Fruit fly (Drosophila melanogaster) whole organism, embryonic: ENCODE measurements around the gene dib.
A peak's percentile ranks its signal among the peaks of the same experiment; 100 is the strongest.

Source experiments
- Antp ChIP-seq: fragments of 200-800 bp; sonication (Bioruptor generic); optimal IDR thresholded peaks from 3 replicates; lab custom pipeline; 2016; ENCODE audit warnings: missing biosample characterization, missing genetic modification characterization
- BtbVII ChIP-seq: fragments of 200-800 bp; sonication (Bioruptor generic); optimal IDR thresholded peaks from 3 replicates; lab custom pipeline; 2017; ENCODE audit warnings: missing biosample characterization, mild to moderate bottlenecking, missing genetic modification characterization
- CG10321 ChIP-seq: fragments of 200-800 bp; sonication (Bioruptor generic); IDR thresholded peaks from 2 replicates; pipeline ENCODE4 v1.3.6; 2022; ENCODE audit warnings: missing biosample characterization, missing genetic modification characterization
- CG10366 ChIP-seq: fragments of 200-800 bp; sonication (Bioruptor generic); IDR thresholded peaks from 2 replicates; pipeline ENCODE4 v1.3.6; 2022; ENCODE audit warnings: missing biosample characterization, missing genetic modification characterization
- CG10431 ChIP-seq: fragments of 200-800 bp; sonication (Bioruptor generic); optimal IDR thresholded peaks from 3 replicates; lab custom pipeline; 2018; ENCODE audit warnings: missing biosample characterization, mild to moderate bottlenecking, missing genetic modification characterization
- CG10959 ChIP-seq: fragments of 200-800 bp; sonication (Bioruptor generic); IDR thresholded peaks from 2 replicates; pipeline ENCODE4 v1.3.6; 2022; ENCODE audit warnings: missing biosample characterization, missing genetic modification characterization
- CG11695 ChIP-seq: fragments of 200-800 bp; sonication (Bioruptor generic); IDR thresholded peaks from 3 replicates; pipeline ENCODE4 v1.3.6; 2022; ENCODE audit warnings: missing biosample characterization, missing genetic modification characterization
- CG12104 ChIP-seq: fragments of 200-800 bp; sonication (Bioruptor generic); optimal IDR thresholded peaks from 3 replicates; lab custom pipeline; 2016; ENCODE audit warnings: missing biosample characterization, missing genetic modification characterization
- CG12659 ChIP-seq: fragments of 200-800 bp; sonication (Bioruptor generic); optimal IDR thresholded peaks from 3 replicates; lab custom pipeline; 2017; ENCODE audit warnings: mild to moderate bottlenecking, missing biosample characterization, missing genetic modification reagents, missing genetic modification characterization
- CG13296 ChIP-seq: fragments of 200-800 bp; sonication (Bioruptor generic); optimal IDR thresholded peaks from 3 replicates; lab custom pipeline; 2018; ENCODE audit warnings: missing biosample characterization, mild to moderate bottlenecking, missing genetic modification characterization
- CG15011 ChIP-seq: fragments of 200-800 bp; sonication (Bioruptor generic); optimal IDR thresholded peaks from 3 replicates; lab custom pipeline; 2018; ENCODE audit warnings: missing biosample characterization, mild to moderate bottlenecking, missing genetic modification characterization
- CG15269 ChIP-seq: fragments of 200-800 bp; sonication (Bioruptor generic); optimal IDR thresholded peaks from 2 replicates; lab custom pipeline; 2018; ENCODE audit warnings: missing biosample characterization, mild to moderate bottlenecking, missing genetic modification characterization, moderate library complexity
- CG15601 ChIP-seq: fragments of 200-800 bp; sonication (Bioruptor generic); optimal IDR thresholded peaks from 3 replicates; lab custom pipeline; 2019; ENCODE audit warnings: missing biosample characterization, mild to moderate bottlenecking, missing genetic modification characterization, moderate library complexity
- CG17359 ChIP-seq: fragments of 200-800 bp; sonication (Bioruptor generic); optimal IDR thresholded peaks from 3 replicates; lab custom pipeline; 2018; ENCODE audit warnings: missing biosample characterization, mild to moderate bottlenecking, missing genetic modification characterization, moderate library complexity
- CG18619 ChIP-seq: fragments of 200-800 bp; sonication (Bioruptor generic); optimal IDR thresholded peaks from 3 replicates; lab custom pipeline; 2017; ENCODE audit warnings: missing biosample characterization, mild to moderate bottlenecking, missing genetic modification characterization
- CG2120 ChIP-seq: fragments of 200-800 bp; sonication (Bioruptor generic); optimal IDR thresholded peaks from 3 replicates; lab custom pipeline; 2016; ENCODE audit warnings: missing biosample characterization, missing genetic modification characterization
- CG31365 ChIP-seq: fragments of 200-800 bp; sonication (Bioruptor generic); optimal IDR thresholded peaks from 2 replicates; lab custom pipeline; 2018; ENCODE audit warnings: missing biosample characterization, mild to moderate bottlenecking, missing genetic modification characterization
- CG33557 ChIP-seq: fragments of 200-800 bp; sonication (Bioruptor generic); optimal IDR thresholded peaks from 2 replicates; lab custom pipeline; 2019; ENCODE audit warnings: missing biosample characterization, mild to moderate bottlenecking, missing genetic modification characterization, moderate library complexity
- CG3407 ChIP-seq: fragments of 200-800 bp; sonication (Bioruptor generic); optimal IDR thresholded peaks from 2 replicates; lab custom pipeline; 2018; ENCODE audit warnings: missing biosample characterization, mild to moderate bottlenecking, missing genetic modification characterization
- CG6813 ChIP-seq: fragments of 200-800 bp; sonication (Bioruptor generic); optimal IDR thresholded peaks from 2 replicates; lab custom pipeline; 2017; ENCODE audit warnings: missing biosample characterization, missing genetic modification characterization, mild to moderate bottlenecking, moderate library complexity, missing genetic modification reagents
- CG8089 ChIP-seq: fragments of 200-800 bp; sonication (Bioruptor generic); optimal IDR thresholded peaks from 3 replicates; lab custom pipeline; 2016; ENCODE audit warnings: missing biosample characterization, missing genetic modification characterization
- CHES-1-like ChIP-seq: fragments of 200-800 bp; sonication (Bioruptor generic); optimal IDR thresholded peaks from 2 replicates; lab custom pipeline; 2016; ENCODE audit warnings: missing biosample characterization, missing genetic modification characterization
- HHEX ChIP-seq: fragments of 200-800 bp; sonication (Bioruptor generic); optimal IDR thresholded peaks from 3 replicates; lab custom pipeline; 2017; ENCODE audit warnings: missing biosample characterization, mild to moderate bottlenecking, missing genetic modification characterization, missing genetic modification reagents
- HLH4C ChIP-seq: fragments of 200-800 bp; sonication (Bioruptor generic); IDR thresholded peaks from 3 replicates; pipeline ENCODE4 v1.3.6; 2022; ENCODE audit warnings: missing biosample characterization, missing genetic modification characterization; ENCODE audit not compliant: partially characterized antibody
- HLH54F ChIP-seq: fragments of 200-800 bp; sonication (Bioruptor generic); optimal IDR thresholded peaks from 3 replicates; lab custom pipeline; 2016; ENCODE audit warnings: missing biosample characterization, missing genetic modification characterization
- Hr3 ChIP-seq: fragments of 200-800 bp; sonication (Bioruptor generic); optimal IDR thresholded peaks from 3 replicates; lab custom pipeline; 2016; ENCODE audit warnings: missing biosample characterization, missing genetic modification characterization
- Jarid2 ChIP-seq: fragments of 200-800 bp; sonication (Bioruptor generic); optimal IDR thresholded peaks from 3 replicates; lab custom pipeline; 2017; ENCODE audit warnings: mild to moderate bottlenecking, missing biosample characterization, missing genetic modification reagents, missing genetic modification characterization
- Lpt ChIP-seq: fragments of >200 bp; optimal IDR thresholded peaks from 2 replicates; lab custom pipeline; 2018; ENCODE audit warnings: missing biosample characterization, missing genetic modification characterization
- Mad ChIP-seq: fragments of 200-800 bp; sonication (Bioruptor generic); optimal IDR thresholded peaks from 2 replicates; lab custom pipeline; 2016; ENCODE audit warnings: missing biosample characterization, missing genetic modification characterization
- Oli ChIP-seq: fragments of 200-800 bp; sonication (Bioruptor generic); optimal IDR thresholded peaks from 2 replicates; lab custom pipeline; 2018; ENCODE audit warnings: missing biosample characterization, mild to moderate bottlenecking, missing genetic modification characterization, moderate library complexity
- Ravus ChIP-seq: fragments of 200-800 bp; sonication (Bioruptor generic); IDR thresholded peaks from 2 replicates; pipeline ENCODE4 v1.3.6; 2022; ENCODE audit warnings: missing biosample characterization, missing genetic modification characterization
- Rfx ChIP-seq: fragments of 200-800 bp; sonication (Bioruptor generic); IDR thresholded peaks from 2 replicates; pipeline ENCODE4 v1.3.6; 2022; ENCODE audit warnings: missing biosample characterization, missing genetic modification characterization
- TFAM ChIP-seq: fragments of 200-800 bp; sonication (Bioruptor generic); optimal IDR thresholded peaks from 2 replicates; lab custom pipeline; 2017; ENCODE audit warnings: missing biosample characterization, missing genetic modification characterization, inconsistent platforms
- Tbp ChIP-seq: fragments of >200 bp; optimal IDR thresholded peaks from 2 replicates; lab custom pipeline; 2018; ENCODE audit warnings: missing biosample characterization, missing genetic modification characterization
- bbx ChIP-seq: fragments of 200-800 bp; sonication (Bioruptor generic); IDR thresholded peaks from 2 replicates; pipeline ENCODE4 v1.3.6; 2022; ENCODE audit warnings: missing biosample characterization, missing genetic modification characterization; ENCODE audit not compliant: partially characterized antibody
- btn ChIP-seq: fragments of 200-800 bp; sonication (Bioruptor generic); optimal IDR thresholded peaks from 2 replicates; lab custom pipeline; 2016; ENCODE audit warnings: missing biosample characterization, missing genetic modification characterization
- chif ChIP-seq, 2 experiments: fragments of 200-800 bp; sonication (Bioruptor generic); optimal IDR thresholded peaks; 3 replicates each; lab custom pipeline; 2016; ENCODE audit warnings: missing biosample characterization in 2 of 2, missing genetic modification characterization in 2 of 2
- fd3F ChIP-seq: fragments of 200-800 bp; sonication (Bioruptor generic); optimal IDR thresholded peaks from 2 replicates; lab custom pipeline; 2018; ENCODE audit warnings: missing biosample characterization, mild to moderate bottlenecking, missing genetic modification characterization, moderate library complexity
- gfzf ChIP-seq: fragments of 200-800 bp; sonication (Bioruptor generic); optimal IDR thresholded peaks from 2 replicates; lab custom pipeline; 2016; ENCODE audit warnings: missing biosample characterization, mild to moderate bottlenecking, missing genetic modification characterization, moderate library complexity
- gsb ChIP-seq: fragments of 200-800 bp; sonication (Bioruptor generic); IDR thresholded peaks from 2 replicates; pipeline ENCODE4 v1.3.6; 2022; ENCODE audit warnings: missing biosample characterization, missing genetic modification characterization
- inv ChIP-seq: fragments of 200-800 bp; sonication (Bioruptor generic); IDR thresholded peaks from 2 replicates; pipeline ENCODE4 v1.3.6; 2022; ENCODE audit warnings: missing biosample characterization, missing genetic modification characterization; ENCODE audit not compliant: partially characterized antibody
- nerfin-1 ChIP-seq: fragments of 200-800 bp; sonication (Bioruptor generic); optimal IDR thresholded peaks from 3 replicates; lab custom pipeline; 2019; ENCODE audit warnings: missing biosample characterization, mild to moderate bottlenecking, missing genetic modification characterization, moderate library complexity
- otp ChIP-seq: fragments of 200-800 bp; sonication (Bioruptor generic); IDR thresholded peaks from 3 replicates; pipeline ENCODE4, ENCODE4 v1.3.6; 2022; ENCODE audit warnings: missing biosample characterization, missing genetic modification characterization
- salm ChIP-seq: fragments of 200-800 bp; sonication (Bioruptor generic); optimal IDR thresholded peaks from 2 replicates; lab custom pipeline; 2018; ENCODE audit warnings: missing biosample characterization, mild to moderate bottlenecking, missing genetic modification characterization
- stwl ChIP-seq: fragments of 200-800 bp; sonication (Bioruptor generic); optimal IDR thresholded peaks from 3 replicates; lab custom pipeline; 2018; ENCODE audit warnings: missing biosample characterization, mild to moderate bottlenecking, missing genetic modification characterization, moderate library complexity
- tio ChIP-seq: fragments of 200-800 bp; sonication (Bioruptor generic); optimal IDR thresholded peaks from 2 replicates; lab custom pipeline; 2017; ENCODE audit warnings: missing biosample characterization, missing genetic modification characterization, inconsistent platforms
- unpg ChIP-seq: fragments of 200-800 bp; sonication (Bioruptor generic); optimal IDR thresholded peaks from 3 replicates; lab custom pipeline; 2018; ENCODE audit warnings: missing biosample characterization, mild to moderate bottlenecking, missing genetic modification characterization, moderate library complexity
- vfl ChIP-seq: fragments of 200-800 bp; sonication (Bioruptor generic); optimal IDR thresholded peaks from 2 replicates; lab custom pipeline; 2016; ENCODE audit warnings: missing biosample characterization, missing genetic modification characterization
- wdn ChIP-seq: fragments of 200-800 bp; sonication (Bioruptor generic); IDR thresholded peaks from 2 replicates; pipeline ENCODE4 v1.3.6; 2022; ENCODE audit warnings: missing biosample characterization, missing genetic modification characterization

Gene dib

dm6 chr3L:4025738-4026505 lies 36.2 kb upstream of the dib start, which contains the start of gene CG11594 (continued):
- TF ChIP-seq inv (GFP tag; lab: Robert Waterston, UW) (no peak), Oli (tag; lab: Kevin White, UChicago) (no peak), CG11695 (GFP tag; lab: Robert Waterston, UW) (0 out of 3 replicates have a peak, but pooled peaks have one; percentile 23), HLH4C (GFP tag; lab: Robert Waterston, UW) (no peak), CG10959 (GFP tag; lab: Robert Waterston, UW) (no peak), wdn (GFP tag; lab: Robert Waterston, UW) (no peak), Antp (GFP tag; lab: Kevin White, UChicago) (no peak), CG31365 (no peak), CG33557 (no peak), CG15269 (tag; lab: Kevin White, UChicago) (peak; percentile 39), vfl (GFP tag; lab: Kevin White, UChicago) (no peak), tio (GFP tag; lab: Kevin White, UChicago) (no peak), CHES-1-like (no peak), Rfx (GFP tag; lab: Robert Waterston, UW) (peak; percentile 58), CG10431 (no peak), BtbVII (GFP tag; lab: Kevin White, UChicago) (peak; percentile 68), CG17359 (tag; lab: Kevin White, UChicago) (no peak), HLH54F (GFP tag; lab: Kevin White, UChicago) (no peak), CG12659 (GFP tag; lab: Kevin White, UChicago) (peak; percentile 32), Hr3 (GFP tag; lab: Kevin White, UChicago) (no peak), CG8089 (no peak), CG12104 (GFP tag; lab: Kevin White, UChicago) (no peak), otp (GFP tag; lab: Robert Waterston, UW) (no peak), CG18619 (peak; percentile 37), CG15601 (no peak), chif (GFP tag; optimal IDR thresholded peaks at IDR 0.05; lab: Kevin White, UChicago) (no peak), Tbp (GFP tag; lab: Kevin White, UChicago) (no peak), Jarid2 (peak; percentile 21), CG3407 (no peak), gsb (GFP tag; lab: Robert Waterston, UW) (peak; percentile 41; the same call in 1 of the 2 replicates), salm (tag; lab: Kevin White, UChicago) (no peak), bbx (GFP tag; lab: Robert Waterston, UW) (no peak), nerfin-1 (tag; lab: Kevin White, UChicago) (no peak), Lpt (GFP tag; lab: Kevin White, UChicago) (no peak), stwl (tag; lab: Kevin White, UChicago) (no peak), Ravus (GFP tag; lab: Robert Waterston, UW) (no peak), CG6813 (peak; percentile 48), fd3F (GFP tag; lab: Kevin White, UChicago) (peak; percentile 39), gfzf (no peak), btn (no peak), CG10366 (peak; percentile 15; the same call in 1 of the 2 replicates), unpg (GFP tag; lab: Kevin White, UChicago) (no peak), CG2120 (peak; percentile 26), TFAM (no peak), CG15011 (GFP tag; lab: Kevin White, UChicago) (peak; percentile 48), CG13296 (peak; percentile 49), HHEX (peak; percentile 56), CG10321 (GFP tag; lab: Robert Waterston, UW) (0 out of 2 replicates have a peak, but pooled peaks have one; percentile 17), Mad (GFP tag; lab: Kevin White, UChicago) (no peak)
